Worm (Caenorhabditis elegans): ENCODE data around the gene ZC116.1.

The ZC116.1 gene

DNA sequence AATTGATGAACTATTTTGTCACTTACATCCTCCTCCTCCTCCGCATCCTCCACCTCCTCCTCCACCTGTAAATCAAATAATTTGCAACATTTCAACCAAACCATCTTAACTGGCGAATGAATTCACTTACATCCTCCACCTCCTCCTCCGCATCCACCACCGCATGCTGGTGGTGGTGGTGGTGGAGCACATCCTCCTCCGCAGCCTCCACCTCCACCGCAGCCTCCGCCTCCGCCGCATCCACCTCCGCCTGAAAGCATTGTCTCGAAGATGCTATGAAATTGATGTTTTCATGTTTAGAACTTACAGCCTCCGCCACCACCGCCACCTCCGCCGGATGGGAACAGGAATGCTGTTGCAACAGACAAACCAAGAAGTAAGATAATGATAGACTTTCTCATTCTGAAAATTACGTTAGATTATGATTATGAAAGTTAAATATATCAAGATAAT, 33.1 kb upstream of the ZC116.1 start, which contains the start of gene grl-23 (continued):
- TF ChIP-seq sptf-1 (tag; optimal IDR thresholded peaks at IDR 0.05): no peak

DNA sequence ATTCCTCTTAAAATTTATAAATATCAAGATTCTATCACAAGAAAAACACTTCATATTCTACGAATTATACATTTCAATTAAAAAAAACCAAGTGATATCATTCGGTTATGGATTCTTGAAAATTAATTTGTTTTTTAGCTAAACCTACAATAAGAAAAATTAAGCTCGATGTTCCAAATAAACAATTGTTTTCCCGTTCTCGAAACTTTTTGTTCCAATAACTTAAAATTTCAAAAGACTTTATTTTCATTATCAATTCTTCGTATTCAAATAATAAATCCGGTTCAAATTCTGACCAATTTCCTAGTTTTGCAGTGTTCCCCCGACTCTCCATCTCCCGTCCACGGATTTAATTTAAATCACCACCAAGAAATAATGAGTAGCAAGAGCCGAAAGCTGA, 30.3 kb upstream of the ZC116.1 start, which contains the start of gene E02A10.3:
Gene E02A10.3 (plus strand): TSS at position 301 of the 400 bp plus-strand sequence.
- TF ChIP-seq unc-86 (tag; optimal IDR thresholded peaks at IDR 0.05) (no peak), nhr-76 (tag; optimal IDR thresholded peaks at IDR 0.05) (no peak), lsy-2 (tag; optimal IDR thresholded peaks at IDR 0.05) (no peak), zag-1 (tag; optimal IDR thresholded peaks at IDR 0.05) (no peak), fkh-10 (GFP tag; optimal IDR thresholded peaks at IDR 0.05) (no peak), ceh-88 (GFP tag; IDR thresholded peaks at IDR 0.05) (no peak), aha-1 (tag; optimal IDR thresholded peaks at IDR 0.05) (no peak), zip-4 (GFP tag; optimal IDR thresholded peaks at IDR 0.05) (no peak), tlp-1 (tag; optimal IDR thresholded peaks at IDR 0.05) (no peak), hlh-17 (GFP tag; optimal IDR thresholded peaks at IDR 0.05; ENCODE audit: borderline replicate concordance) (no peak), aly-2 (tag; optimal IDR thresholded peaks at IDR 0.05) (no peak), lir-3 (tag; optimal IDR thresholded peaks at IDR 0.05; ENCODE audit: poor library complexity) (no peak), Y116A8C.19 (tag; optimal IDR thresholded peaks at IDR 0.05; ENCODE audit: borderline replicate concordance) (no peak), lin-15B (tag; optimal IDR thresholded peaks at IDR 0.05) (no peak), pag-3 (tag; optimal IDR thresholded peaks at IDR 0.05; ENCODE audit: borderline replicate concordance, insufficient read depth) (no peak), alr-1 (tag; optimal IDR thresholded peaks at IDR 0.05; ENCODE audit: borderline replicate concordance) (no peak), vab-15 (tag; optimal IDR thresholded peaks at IDR 0.05) (no peak)

ce11 chrV:12583421-12583820, 26.2 kb upstream of the ZC116.1 start:
- TF ChIP-seq lin-14 (GFP tag; optimal IDR thresholded peaks at IDR 0.05): peak; percentile 52
- no peak for TF ChIP-seq elt-3 (tag; optimal IDR thresholded peaks at IDR 0.05)
- no peak for TF ChIP-seq nhr-28 (tag; optimal IDR thresholded peaks at IDR 0.05)
- no peak for TF ChIP-seq nhr-11 (tag; optimal IDR thresholded peaks at IDR 0.05)
- TF ChIP-seq vab-15 (tag; optimal IDR thresholded peaks at IDR 0.05): no peak
- no peak for TF ChIP-seq hlh-4 (tag; optimal IDR thresholded peaks at IDR 0.05)
- no peak for TF ChIP-seq dsc-1 (tag; optimal IDR thresholded peaks at IDR 0.05)
- no peak for TF ChIP-seq isw-1 (GFP tag; IDR thresholded peaks at IDR 0.05)
- no peak for TF ChIP-seq sup-37 (GFP tag; optimal IDR thresholded peaks at IDR 0.05)
- no peak for TF ChIP-seq nhr-76 (tag; optimal IDR thresholded peaks at IDR 0.05)
- TF ChIP-seq dpl-1 (GFP tag; optimal IDR thresholded peaks at IDR 0.05): no peak
- peak; percentile 25 for TF ChIP-seq tbx-2 (tag; optimal IDR thresholded peaks at IDR 0.05)
- TF ChIP-seq Y116A8C.19 (tag; optimal IDR thresholded peaks at IDR 0.05; ENCODE audit: borderline replicate concordance): no peak
- no peak for TF ChIP-seq elt-2 (tag; optimal IDR thresholded peaks at IDR 0.05)
- no peak for TF ChIP-seq nhr-12 (tag; optimal IDR thresholded peaks at IDR 0.05)
- no peak for TF ChIP-seq efl-1 (optimal IDR thresholded peaks at IDR 0.05)
- peak in 1 of 2 experiments; percentile 20 for TF ChIP-seq efl-1 (GFP tag; optimal IDR thresholded peaks at IDR 0.05 in 1 of 2)
- no peak for TF ChIP-seq ces-1 (GFP tag; optimal IDR thresholded peaks at IDR 0.05)
- no peak for TF ChIP-seq egl-27 (tag; optimal IDR thresholded peaks at IDR 0.05)
- no peak for TF ChIP-seq lin-15B (tag; optimal IDR thresholded peaks at IDR 0.05)
- no peak for TF ChIP-seq fkh-10 (GFP tag; optimal IDR thresholded peaks at IDR 0.05)
- TF ChIP-seq nhr-20 (tag; optimal IDR thresholded peaks at IDR 0.05): no peak
- TF ChIP-seq nhr-71 (tag; optimal IDR thresholded peaks at IDR 0.05): peak; percentile 24
- no peak for TF ChIP-seq mdl-1 (tag; optimal IDR thresholded peaks at IDR 0.05)
- no peak for TF ChIP-seq ets-5 (GFP tag; IDR thresholded peaks at IDR 0.05)
- no peak for TF ChIP-seq snu-23 (GFP tag; optimal IDR thresholded peaks at IDR 0.05)
- no peak for TF ChIP-seq unc-86 (tag; optimal IDR thresholded peaks at IDR 0.05)
- no peak for TF ChIP-seq F16B12.6 (tag; optimal IDR thresholded peaks at IDR 0.05)
- TF ChIP-seq mef-2 (tag; optimal IDR thresholded peaks at IDR 0.05): no peak
- no peak for TF ChIP-seq lsy-2 (tag; optimal IDR thresholded peaks at IDR 0.05)
- no peak for TF ChIP-seq fos-1 (tag; optimal IDR thresholded peaks at IDR 0.05)
- no peak for TF ChIP-seq ztf-4 (tag; optimal IDR thresholded peaks at IDR 0.05)
- no peak for TF ChIP-seq swsn-7 (tag; optimal IDR thresholded peaks at IDR 0.05)
- no peak for TF ChIP-seq pqm-1 (tag; optimal IDR thresholded peaks at IDR 0.05)
- TF ChIP-seq nhr-84 (tag; optimal IDR thresholded peaks at IDR 0.05): no peak
- TF ChIP-seq nhr-19 (GFP tag; conservative IDR thresholded peaks at IDR 0.05): no peak

Data from whole organism, L1 larva.